Worm (Caenorhabditis elegans): Measurements from ENCODE around the gene srd-26.

The srd-26 gene

DNA sequence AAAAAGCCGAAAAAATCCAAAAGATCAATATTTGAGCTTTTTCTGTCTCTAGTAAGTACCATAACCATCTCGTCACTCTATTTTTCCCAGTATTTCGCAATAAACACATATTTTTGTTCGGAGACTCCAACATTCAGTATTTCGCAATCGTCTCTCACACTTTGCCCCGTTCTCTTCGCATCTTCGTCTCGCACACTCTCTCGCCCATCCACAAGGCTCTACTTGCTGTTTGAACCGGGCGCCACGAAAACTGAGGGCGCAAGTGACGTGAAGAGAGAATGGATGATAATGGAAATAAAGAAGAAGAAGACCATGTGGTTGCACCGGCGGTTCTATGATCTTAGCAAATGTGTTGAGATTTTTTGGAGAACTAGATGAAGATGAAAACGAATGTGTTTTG is 37.3 kb upstream of the srd-26 start (continued):
- TF ChIP-seq sea-2 (GFP tag; IDR thresholded peaks at IDR 0.05) (no peak), tbx-9 (tag; optimal IDR thresholded peaks at IDR 0.05; ENCODE audit: borderline replicate concordance) (no peak), fkh-3 (tag; optimal IDR thresholded peaks at IDR 0.05) (no peak), ztf-25 (GFP tag; IDR thresholded peaks at IDR 0.05) (no peak), lin-54 (GFP tag; optimal IDR thresholded peaks at IDR 0.05) (peak; percentile 67), gei-17 (GFP tag; optimal IDR thresholded peaks at IDR 0.05) (peak; percentile 66), ZK185.1 (tag; optimal IDR thresholded peaks at IDR 0.05; ENCODE audit: poor library complexity, severe bottlenecking) (peak; percentile 50), pbrm-1 (GFP tag; IDR thresholded peaks at IDR 0.05) (peak; percentile 82), hlh-26 (GFP tag; conservative IDR thresholded peaks at IDR 0.05) (no peak), F55B11.4 (tag; optimal IDR thresholded peaks at IDR 0.05; ENCODE audit: borderline replicate concordance, insufficient read depth) (no peak), ceh-27 (GFP tag; optimal IDR thresholded peaks at IDR 0.05) (peak; percentile 86), ekl-4 (GFP tag; IDR thresholded peaks at IDR 0.05) (0 out of 2 replicates have a peak, but pooled peaks have one; percentile 51), hsf-1 (GFP tag; IDR thresholded peaks at IDR 0.05) (peak; percentile 26; the same call in 1 of the 2 replicates), let-607 (tag; optimal IDR thresholded peaks at IDR 0.05) (peak; percentile 77 to 80), snpc-1.1 (tag; optimal IDR thresholded peaks at IDR 0.05; ENCODE audit: insufficient read depth) (no peak), nfya-2 (GFP tag; IDR thresholded peaks at IDR 0.05) (no peak), F33H1.4 (GFP tag; IDR thresholded peaks at IDR 0.05) (no peak), F52B5.7 (tag; optimal IDR thresholded peaks at IDR 0.05) (no peak), C17E4.6 (GFP tag; IDR thresholded peaks at IDR 0.05) (no peak), ceh-91 (GFP tag; IDR thresholded peaks at IDR 0.05) (no peak), ztf-6 (GFP tag; IDR thresholded peaks at IDR 0.05) (no peak), efl-1 (GFP tag; optimal IDR thresholded peaks at IDR 0.05) (no peak), unc-62 (GFP tag; optimal IDR thresholded peaks at IDR 0.05) (peak; percentile 36), sptf-2 (GFP tag; optimal IDR thresholded peaks at IDR 0.05) (no peak), madf-3 (GFP tag; IDR thresholded peaks at IDR 0.05) (no peak), ama-1 (optimal IDR thresholded peaks at IDR 0.05) (no peak), ama-1 (GFP tag; optimal IDR thresholded peaks at IDR 0.05) (no peak), die-1 (tag; optimal IDR thresholded peaks at IDR 0.05) (peak; percentile 35), T07F8.4 (tag; optimal IDR thresholded peaks at IDR 0.05) (peak; percentile 16), ceh-40 (GFP tag; IDR thresholded peaks at IDR 0.05) (no peak), Y95B8A.8 (GFP tag; IDR thresholded peaks at IDR 0.05) (no peak), K11D2.4 (GFP tag; IDR thresholded peaks at IDR 0.05) (peak; percentile 80), rpc-1 (optimal IDR thresholded peaks at IDR 0.05) (no peak), rpc-1 (tag; optimal IDR thresholded peaks at IDR 0.05) (no peak), bed-1 (GFP tag; IDR thresholded peaks at IDR 0.05) (no peak), ztf-28 (GFP tag; IDR thresholded peaks at IDR 0.05) (no peak), snpc-3.4 (tag; optimal IDR thresholded peaks at IDR 0.05) (no peak), egrh-3 (GFP tag; IDR thresholded peaks at IDR 0.05) (peak; percentile 38; the same call in 1 of the 2 replicates), Y53F4B.3 (GFP tag; IDR thresholded peaks at IDR 0.05) (no peak), B0035.1 (tag; optimal IDR thresholded peaks at IDR 0.05) (no peak), aptf-3 (GFP tag; IDR thresholded peaks at IDR 0.05) (no peak), nhr-90 (tag; optimal IDR thresholded peaks at IDR 0.05) (peak; percentile 65), B0019.2 (GFP tag; conservative IDR thresholded peaks at IDR 0.05) (no peak), Y56A3A.18 (GFP tag; IDR thresholded peaks at IDR 0.05) (no peak), C06A6.2 (GFP tag; conservative IDR thresholded peaks at IDR 0.05) (peak; percentile 82), egl-18 (GFP tag; IDR thresholded peaks at IDR 0.05) (no peak), ceh-58 (GFP tag; IDR thresholded peaks at IDR 0.05) (no peak), ccch-3 (GFP tag; optimal IDR thresholded peaks at IDR 0.05) (no peak), rcor-1 (GFP tag; IDR thresholded peaks at IDR 0.05) (peak; percentile 57), him-1 (tag; optimal IDR thresholded peaks at IDR 0.05) (no peak)

All from whole organism, young adult.